Fruit fly (Drosophila melanogaster): ENCODE data around the gene CG12729.

Gene CG12729

dm6 chrX:5883394-5883793, 38.3 kb downstream of the CG12729 start (continued):
- no peak for TF ChIP-seq Spps (tag; optimal IDR thresholded peaks at IDR 0.05)
- TF ChIP-seq CG10321 (GFP tag; IDR thresholded peaks at IDR 0.05): no peak
- TF ChIP-seq CG8089 (GFP tag; optimal IDR thresholded peaks at IDR 0.05): peak; percentile 11
- peak; percentile 46 for TF ChIP-seq CG2712 (tag; optimal IDR thresholded peaks at IDR 0.05)
- no peak for TF ChIP-seq gce (GFP tag; IDR thresholded peaks at IDR 0.05)
- TF ChIP-seq Abd-B (GFP tag; optimal IDR thresholded peaks at IDR 0.05): peak; percentile 2
- TF ChIP-seq bab2 (GFP tag; optimal IDR thresholded peaks at IDR 0.05): peak; percentile 53
- TF ChIP-seq CG12155 (GFP tag; optimal IDR thresholded peaks at IDR 0.05): peak; percentile 6
- TF ChIP-seq CG3847 (GFP tag; IDR thresholded peaks at IDR 0.05): peak; percentile 69
- TF ChIP-seq CG11085 (GFP tag; IDR thresholded peaks at IDR 0.05): no peak
- no peak for TF ChIP-seq CG4282 (GFP tag; optimal IDR thresholded peaks at IDR 0.05)
- TF ChIP-seq Kr (GFP tag; optimal IDR thresholded peaks at IDR 0.05): no peak
- no peak for TF ChIP-seq CG11723 (GFP tag; optimal IDR thresholded peaks at IDR 0.05)
- peak; percentile 20; the same call in 1 of the 2 replicates for TF ChIP-seq CG13287 (GFP tag; IDR thresholded peaks at IDR 0.05; ENCODE audit: partially characterized antibody)
- no peak for TF ChIP-seq emc (GFP tag; optimal IDR thresholded peaks at IDR 0.05)
- no peak for TF ChIP-seq ttk (GFP tag; IDR thresholded peaks at IDR 0.05)
- peak; percentile 62 for TF ChIP-seq Ets97D (GFP tag; optimal IDR thresholded peaks at IDR 0.05)
- TF ChIP-seq MESR4 (GFP tag; optimal IDR thresholded peaks at IDR 0.05): no peak
- no peak for TF ChIP-seq CG9437 (GFP tag; optimal IDR thresholded peaks at IDR 0.05)
- no peak for TF ChIP-seq Optix (GFP tag; IDR thresholded peaks at IDR 0.05)
- peak; percentile 11 for TF ChIP-seq az2 (GFP tag; optimal IDR thresholded peaks at IDR 0.05)
- peak; percentile 25 for TF ChIP-seq CG9817 (tag; optimal IDR thresholded peaks at IDR 0.05)
- TF ChIP-seq CG17186 (GFP tag; optimal IDR thresholded peaks at IDR 0.05): no peak
- no peak for TF ChIP-seq pho (GFP tag; optimal IDR thresholded peaks at IDR 0.05)
- no peak for TF ChIP-seq pan (optimal IDR thresholded peaks at IDR 0.05)
- TF ChIP-seq pan (GFP tag; optimal IDR thresholded peaks at IDR 0.05 in 1 of 2, IDR thresholded peaks at IDR 0.05 in 1 of 2): peak in 1 of 2 experiments; percentile 42
- TF ChIP-seq CG14860 (GFP tag; IDR thresholded peaks at IDR 0.05; ENCODE audit: partially characterized antibody): no peak
- TF ChIP-seq CG10565 (GFP tag; optimal IDR thresholded peaks at IDR 0.05): no peak
- TF ChIP-seq fd3F (GFP tag; optimal IDR thresholded peaks at IDR 0.05): no peak
- peak; percentile 60; the same call in 2 of the 3 replicates for TF ChIP-seq zfh1 (GFP tag; IDR thresholded peaks at IDR 0.05)
- TF ChIP-seq CrebB (tag; optimal IDR thresholded peaks at IDR 0.05): no peak
- TF ChIP-seq zen (tag; optimal IDR thresholded peaks at IDR 0.05): peak; percentile 65
- peak; percentile 15 for TF ChIP-seq Fer3 (tag; optimal IDR thresholded peaks at IDR 0.05)
- TF ChIP-seq CG17385 (GFP tag; optimal IDR thresholded peaks at IDR 0.05): no peak
- TF ChIP-seq unpg (GFP tag; optimal IDR thresholded peaks at IDR 0.05): peak; percentile 24
- no peak for TF ChIP-seq CG12219 (GFP tag; optimal IDR thresholded peaks at IDR 0.05)
- no peak for TF ChIP-seq Aef1 (GFP tag; IDR thresholded peaks at IDR 0.05)
- TF ChIP-seq CG2889 (GFP tag; IDR thresholded peaks at IDR 0.05): no peak
- peak; percentile 24 for TF ChIP-seq BEAF-32 (GFP tag; optimal IDR thresholded peaks at IDR 0.05)
- no peak for TF ChIP-seq crp (GFP tag; optimal IDR thresholded peaks at IDR 0.05)
- TF ChIP-seq pros (GFP tag; optimal IDR thresholded peaks at IDR 0.05): no peak
- no peak for TF ChIP-seq CG12071 (GFP tag; optimal IDR thresholded peaks at IDR 0.05)
- TF ChIP-seq Mes4 (GFP tag; optimal IDR thresholded peaks at IDR 0.05): peak; percentile 25
- TF ChIP-seq Nf-YA (GFP tag; IDR thresholded peaks at IDR 0.05): no peak
- peak; percentile 78 for TF ChIP-seq CG2199 (GFP tag; IDR thresholded peaks at IDR 0.05)
- TF ChIP-seq Hand (GFP tag; optimal IDR thresholded peaks at IDR 0.05): no peak
- TF ChIP-seq Hsf (GFP tag; optimal IDR thresholded peaks at IDR 0.05): peak; percentile 51
- TF ChIP-seq E2f1 (GFP tag; IDR thresholded peaks at IDR 0.05): peak; percentile 37; the same call in 1 of the 2 replicates
- TF ChIP-seq CG15601 (tag; optimal IDR thresholded peaks at IDR 0.05): no peak
- peak; percentile 15 for TF ChIP-seq CG3163 (GFP tag; optimal IDR thresholded peaks at IDR 0.05)
- TF ChIP-seq CG15073 (GFP tag; optimal IDR thresholded peaks at IDR 0.05): no peak
